Fruit fly (Drosophila melanogaster): ENCODE results near the gene Jhbp16.

Gene Jhbp16

dm6 chr3R:21638437-21638836 lies 25.8 kb upstream of the Jhbp16 start:
- no peak for TF ChIP-seq psq (optimal IDR thresholded peaks at IDR 0.05)
- no peak for TF ChIP-seq insv (optimal IDR thresholded peaks at IDR 0.05)
- TF ChIP-seq Sin3A (optimal IDR thresholded peaks at IDR 0.05): no peak
- TF ChIP-seq h (optimal IDR thresholded peaks at IDR 0.05): no peak
- no peak for TF ChIP-seq ttk (optimal IDR thresholded peaks at IDR 0.05)
- TF ChIP-seq Myc (optimal IDR thresholded peaks at IDR 0.05): no peak

DNA sequence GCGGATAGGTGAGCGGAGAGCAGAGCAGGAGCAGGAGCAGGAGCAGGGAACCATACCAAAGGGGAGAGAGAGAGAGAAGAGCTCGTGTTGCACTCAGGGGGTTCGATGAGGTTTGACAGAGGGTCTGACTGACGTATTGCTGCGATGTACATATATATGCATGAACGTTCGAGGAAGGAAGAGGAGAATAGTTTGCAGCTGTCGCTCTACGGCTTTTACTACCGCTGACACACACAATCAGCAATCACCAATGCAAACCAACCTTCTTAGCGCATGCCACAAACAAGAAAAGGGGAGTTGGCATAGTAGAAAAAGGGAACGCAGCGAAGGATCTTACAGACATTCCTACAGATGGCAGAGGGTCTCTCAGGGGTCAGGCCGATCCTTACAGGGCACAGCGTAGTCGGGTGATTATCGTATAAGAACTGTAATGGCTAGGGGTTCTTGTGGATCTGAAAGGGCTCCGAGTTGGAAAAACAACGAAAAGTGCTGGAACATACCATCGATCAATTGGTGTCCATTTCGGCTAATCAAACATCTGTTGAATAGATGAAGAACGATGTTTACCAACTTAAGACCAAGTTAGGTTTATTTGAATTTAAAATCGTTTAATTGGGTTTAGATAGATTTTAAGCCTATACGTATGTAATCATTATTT lies 23.7 kb upstream of the Jhbp16 start:
- no peak for TF ChIP-seq ttk (optimal IDR thresholded peaks at IDR 0.05)
- TF ChIP-seq Myc (optimal IDR thresholded peaks at IDR 0.05): no peak
- TF ChIP-seq psq (optimal IDR thresholded peaks at IDR 0.05): no peak
- TF ChIP-seq insv (optimal IDR thresholded peaks at IDR 0.05): no peak
- TF ChIP-seq Sin3A (optimal IDR thresholded peaks at IDR 0.05): no peak
- TF ChIP-seq h (optimal IDR thresholded peaks at IDR 0.05): no peak

DNA sequence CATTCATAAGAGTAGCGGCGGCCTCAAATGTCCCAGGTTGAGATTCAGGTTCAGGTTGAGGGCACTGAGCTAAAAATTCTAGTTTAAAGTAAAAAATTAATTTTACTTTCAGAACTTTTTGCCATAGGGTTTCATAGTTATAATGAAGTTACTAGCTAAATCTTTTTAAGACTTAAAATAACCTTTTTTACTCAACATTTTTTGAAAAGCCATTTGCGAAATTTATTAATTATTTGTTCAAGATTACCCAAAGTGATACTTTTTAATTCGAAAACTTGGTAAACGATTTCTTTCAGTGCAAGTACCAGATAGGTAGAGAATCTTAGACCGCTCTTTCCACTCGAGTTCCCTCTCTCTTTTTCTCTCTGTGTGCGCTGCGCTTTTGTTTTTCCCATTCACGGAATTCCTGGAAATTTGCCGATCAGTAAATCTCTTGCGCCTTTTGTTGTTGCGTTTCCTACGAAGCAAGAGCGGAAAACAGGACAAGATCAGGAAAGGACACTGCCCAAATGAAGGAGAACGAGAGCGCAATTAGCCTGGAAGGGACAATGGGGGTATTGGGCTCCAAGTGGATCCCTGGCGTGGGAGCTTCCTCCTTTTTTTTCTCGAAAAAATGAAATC lies 22.6 kb upstream of the Jhbp16 start:
- TF ChIP-seq insv (optimal IDR thresholded peaks at IDR 0.05): no peak
- no peak for TF ChIP-seq ttk (optimal IDR thresholded peaks at IDR 0.05)
- no peak for TF ChIP-seq Sin3A (optimal IDR thresholded peaks at IDR 0.05)
- no peak for TF ChIP-seq Myc (optimal IDR thresholded peaks at IDR 0.05)
- no peak for TF ChIP-seq h (optimal IDR thresholded peaks at IDR 0.05)
- no peak for TF ChIP-seq psq (optimal IDR thresholded peaks at IDR 0.05)

dm6 chr3R:21642301-21642700 lies 21.9 kb upstream of the Jhbp16 start:
- TF ChIP-seq Sin3A (optimal IDR thresholded peaks at IDR 0.05) (no peak), Myc (optimal IDR thresholded peaks at IDR 0.05) (no peak), h (optimal IDR thresholded peaks at IDR 0.05) (no peak)

DNA sequence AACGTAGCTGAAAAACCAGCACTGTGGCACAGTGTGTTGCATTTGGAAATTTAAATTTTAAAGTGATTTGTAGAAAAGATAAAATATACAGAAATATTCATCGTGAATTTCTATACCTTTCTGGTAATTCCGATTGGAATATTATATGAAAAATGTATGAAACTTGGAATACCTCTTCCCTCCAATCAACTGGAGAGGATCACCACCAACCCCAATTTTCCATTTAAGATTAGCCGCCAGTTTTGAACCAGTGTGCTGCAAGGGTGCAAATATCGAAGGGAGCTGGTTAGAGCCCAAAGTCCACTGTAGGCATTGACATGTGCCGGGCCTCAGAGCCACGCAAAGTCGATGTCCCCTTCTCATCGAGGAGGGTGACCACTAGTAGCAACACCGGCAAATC lies 21.0 kb upstream of the Jhbp16 start:
- TF ChIP-seq insv (optimal IDR thresholded peaks at IDR 0.05) (no peak), Myc (optimal IDR thresholded peaks at IDR 0.05) (no peak), psq (optimal IDR thresholded peaks at IDR 0.05) (no peak), Sin3A (optimal IDR thresholded peaks at IDR 0.05) (no peak), h (optimal IDR thresholded peaks at IDR 0.05) (no peak), ttk (optimal IDR thresholded peaks at IDR 0.05) (no peak)

dm6 chr3R:21644222-21644621 lies 20.0 kb upstream of the Jhbp16 start:
- no peak for TF ChIP-seq Myc (optimal IDR thresholded peaks at IDR 0.05)
- no peak for TF ChIP-seq Sin3A (optimal IDR thresholded peaks at IDR 0.05)
- TF ChIP-seq ttk (optimal IDR thresholded peaks at IDR 0.05): no peak
- TF ChIP-seq psq (optimal IDR thresholded peaks at IDR 0.05): no peak
- no peak for TF ChIP-seq h (optimal IDR thresholded peaks at IDR 0.05)
- TF ChIP-seq insv (optimal IDR thresholded peaks at IDR 0.05): no peak

dm6 chr3R:21645904-21646664 lies 18.1 kb upstream of the Jhbp16 start:
- TF ChIP-seq insv (optimal IDR thresholded peaks at IDR 0.05) (no peak), Sin3A (optimal IDR thresholded peaks at IDR 0.05) (no peak), psq (optimal IDR thresholded peaks at IDR 0.05) (no peak), Myc (optimal IDR thresholded peaks at IDR 0.05) (no peak), h (optimal IDR thresholded peaks at IDR 0.05) (no peak), ttk (optimal IDR thresholded peaks at IDR 0.05) (no peak)

DNA sequence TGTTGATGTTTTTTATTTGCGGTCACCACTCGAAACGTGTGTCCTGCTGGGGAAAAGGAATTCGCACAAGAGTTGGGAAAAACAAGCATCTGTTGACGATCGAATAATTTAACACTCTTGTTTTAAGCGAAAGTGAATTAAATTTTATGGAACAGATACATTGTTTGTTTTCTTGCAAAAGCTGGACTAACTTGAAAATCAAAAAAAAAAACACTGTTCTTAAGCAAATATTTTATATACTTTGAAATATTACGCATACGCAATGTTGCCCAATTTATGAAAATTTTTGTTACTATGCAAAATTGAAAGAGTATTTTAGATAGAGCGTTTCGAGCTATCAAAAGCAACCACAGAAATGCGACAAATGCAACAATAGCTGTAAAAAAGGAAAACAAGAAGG lies 15.7 kb upstream of the Jhbp16 start:
- TF ChIP-seq Sin3A (optimal IDR thresholded peaks at IDR 0.05) (no peak), insv (optimal IDR thresholded peaks at IDR 0.05) (no peak), h (optimal IDR thresholded peaks at IDR 0.05) (no peak), ttk (optimal IDR thresholded peaks at IDR 0.05) (no peak), Myc (optimal IDR thresholded peaks at IDR 0.05) (no peak), psq (optimal IDR thresholded peaks at IDR 0.05) (no peak)

DNA sequence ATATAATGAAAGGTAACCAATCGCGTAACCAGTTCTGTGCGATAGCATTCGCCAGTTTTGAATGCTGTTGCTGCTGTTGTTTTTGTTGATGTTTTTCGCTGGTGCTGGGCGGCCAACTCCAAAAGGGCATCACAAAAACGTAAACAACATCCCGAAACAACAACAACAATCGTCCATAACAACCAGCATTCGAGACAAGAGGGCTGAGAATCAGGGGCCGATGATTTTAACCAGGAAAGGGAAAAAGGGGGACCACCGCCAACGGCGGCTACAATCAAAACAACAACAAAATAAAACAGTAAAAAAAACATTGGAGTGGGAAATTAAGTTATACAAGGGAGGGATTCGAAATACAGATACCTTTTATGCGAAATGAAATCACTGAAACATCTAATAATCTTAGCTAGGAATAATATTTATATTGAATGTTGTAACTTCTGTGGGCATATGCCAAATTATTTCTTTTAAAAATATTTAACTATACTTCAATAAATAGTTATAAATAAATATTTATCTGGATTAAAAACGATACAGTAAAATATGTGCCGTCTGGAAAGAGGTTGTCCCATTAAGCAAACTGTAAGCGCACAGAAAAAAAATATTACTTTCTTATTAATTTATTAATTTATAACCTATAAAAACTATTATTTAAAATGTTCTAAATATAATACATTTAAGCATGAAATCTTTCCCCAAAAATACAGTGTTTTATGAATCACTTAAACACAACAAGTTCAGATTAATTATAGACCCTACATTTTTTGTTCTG lies 15.0 kb upstream of the Jhbp16 start:
- no peak for TF ChIP-seq ttk (optimal IDR thresholded peaks at IDR 0.05)

dm6 chr3R:21649823-21650499 lies 14.2 kb upstream of the Jhbp16 start:
- TF ChIP-seq ttk (optimal IDR thresholded peaks at IDR 0.05) (no peak), Myc (optimal IDR thresholded peaks at IDR 0.05) (no peak), Sin3A (optimal IDR thresholded peaks at IDR 0.05) (no peak), h (optimal IDR thresholded peaks at IDR 0.05) (no peak), psq (optimal IDR thresholded peaks at IDR 0.05) (no peak), insv (optimal IDR thresholded peaks at IDR 0.05) (no peak)

dm6 chr3R:21650506-21650905 lies 13.7 kb upstream of the Jhbp16 start:
- no peak for TF ChIP-seq insv (optimal IDR thresholded peaks at IDR 0.05)
- no peak for TF ChIP-seq h (optimal IDR thresholded peaks at IDR 0.05)
- no peak for TF ChIP-seq Sin3A (optimal IDR thresholded peaks at IDR 0.05)
- TF ChIP-seq psq (optimal IDR thresholded peaks at IDR 0.05): no peak
- no peak for TF ChIP-seq ttk (optimal IDR thresholded peaks at IDR 0.05)
- TF ChIP-seq Myc (optimal IDR thresholded peaks at IDR 0.05): no peak

Measured in Kc167 (cell line).